Fruit fly (Drosophila melanogaster): ENCODE data around the gene Wsck.
A peak's percentile ranks its signal among the peaks of the same experiment; 100 is the strongest.

Wsck gene

dm6 chr3R:24629877-24630808 lies at the start of gene Wsck:
Gene Wsck (minus strand): TSS chr3R:24630075.
- TF ChIP-seq GATAd (GFP tag; optimal IDR thresholded peaks at IDR 0.05) (no peak), CG9705 (GFP tag; optimal IDR thresholded peaks at IDR 0.05) (no peak), pan (optimal IDR thresholded peaks at IDR 0.05) (no peak), Sp1 (GFP tag; optimal IDR thresholded peaks at IDR 0.05) (no peak), dsf (GFP tag; optimal IDR thresholded peaks at IDR 0.05; ENCODE audit: borderline replicate concordance) (no peak), HLH106 (tag; optimal IDR thresholded peaks at IDR 0.05) (no peak), psq (GFP tag; optimal IDR thresholded peaks at IDR 0.05) (no peak), Dif (GFP tag; optimal IDR thresholded peaks at IDR 0.05; ENCODE audit: partially characterized antibody) (peak; percentile 79), ey (GFP tag; optimal IDR thresholded peaks at IDR 0.05) (no peak), rgr (GFP tag; optimal IDR thresholded peaks at IDR 0.05) (no peak), dl (GFP tag; optimal IDR thresholded peaks at IDR 0.05; ENCODE audit: insufficient read depth in 1 of 2, partially characterized antibody in 2 of 2) (peak in 1 of 2 experiments; percentile 48), foxo (GFP tag; optimal IDR thresholded peaks at IDR 0.05) (no peak), N (GFP tag; optimal IDR thresholded peaks at IDR 0.05) (no peak), h (GFP tag; optimal IDR thresholded peaks at IDR 0.05) (peak; percentile 37), jim (GFP tag; optimal IDR thresholded peaks at IDR 0.05) (no peak), Dfd (GFP tag; optimal IDR thresholded peaks at IDR 0.05) (no peak), tai (GFP tag; optimal IDR thresholded peaks at IDR 0.05) (no peak), Vsx2 (GFP tag; optimal IDR thresholded peaks at IDR 0.05; ENCODE audit: partially characterized antibody) (peak; percentile 8), Hr83 (GFP tag; optimal IDR thresholded peaks at IDR 0.05; ENCODE audit: poor library complexity, severe bottlenecking) (peak; percentile 51), Myc (optimal IDR thresholded peaks at IDR 0.05) (no peak), Abd-B (GFP tag; optimal IDR thresholded peaks at IDR 0.05) (no peak), lola (GFP tag; optimal IDR thresholded peaks at IDR 0.05) (no peak), fru (GFP tag; optimal IDR thresholded peaks at IDR 0.05) (no peak), br (GFP tag; optimal IDR thresholded peaks at IDR 0.05) (peak; percentile 27), Hnf4 (GFP tag; optimal IDR thresholded peaks at IDR 0.05) (no peak), CrebA (GFP tag; optimal IDR thresholded peaks at IDR 0.05; ENCODE audit: borderline replicate concordance) (peak; percentile 74), Hr78 (GFP tag; optimal IDR thresholded peaks at IDR 0.05) (no peak), sv (GFP tag; optimal IDR thresholded peaks at IDR 0.05) (no peak), sage (GFP tag; optimal IDR thresholded peaks at IDR 0.05) (no peak), OdsH (GFP tag; optimal IDR thresholded peaks at IDR 0.05) (peak; percentile 3), Rel (GFP tag; optimal IDR thresholded peaks at IDR 0.05) (no peak), Rel (tag; optimal IDR thresholded peaks at IDR 0.05) (peak; percentile 40), Mio (GFP tag; optimal IDR thresholded peaks at IDR 0.05) (no peak), woc (GFP tag; optimal IDR thresholded peaks at IDR 0.05) (no peak), Jra (GFP tag; optimal IDR thresholded peaks at IDR 0.05) (peak; percentile 56), dmrt93B (GFP tag; optimal IDR thresholded peaks at IDR 0.05) (no peak), CG32264 (GFP tag; optimal IDR thresholded peaks at IDR 0.05) (no peak), brk (GFP tag; optimal IDR thresholded peaks at IDR 0.05) (no peak), usp (GFP tag; optimal IDR thresholded peaks at IDR 0.05) (no peak)

dm6 chr3R:24671662-24672061 lies 41.8 kb upstream of the Wsck start:
- TF ChIP-seq lola (GFP tag; optimal IDR thresholded peaks at IDR 0.05) (no peak), Hnf4 (GFP tag; optimal IDR thresholded peaks at IDR 0.05) (no peak), br (GFP tag; optimal IDR thresholded peaks at IDR 0.05) (no peak), ey (GFP tag; optimal IDR thresholded peaks at IDR 0.05) (no peak), pan (optimal IDR thresholded peaks at IDR 0.05) (no peak), h (GFP tag; optimal IDR thresholded peaks at IDR 0.05) (no peak), dsf (GFP tag; optimal IDR thresholded peaks at IDR 0.05; ENCODE audit: borderline replicate concordance) (no peak), sage (GFP tag; optimal IDR thresholded peaks at IDR 0.05) (no peak), psq (GFP tag; optimal IDR thresholded peaks at IDR 0.05) (no peak), Myc (optimal IDR thresholded peaks at IDR 0.05) (no peak), Dif (GFP tag; optimal IDR thresholded peaks at IDR 0.05; ENCODE audit: partially characterized antibody) (no peak), tai (GFP tag; optimal IDR thresholded peaks at IDR 0.05) (no peak)

All from whole organism, wandering third instar larva.